Worm (Caenorhabditis elegans): ENCODE results near the gene sdc-1.

DNA sequence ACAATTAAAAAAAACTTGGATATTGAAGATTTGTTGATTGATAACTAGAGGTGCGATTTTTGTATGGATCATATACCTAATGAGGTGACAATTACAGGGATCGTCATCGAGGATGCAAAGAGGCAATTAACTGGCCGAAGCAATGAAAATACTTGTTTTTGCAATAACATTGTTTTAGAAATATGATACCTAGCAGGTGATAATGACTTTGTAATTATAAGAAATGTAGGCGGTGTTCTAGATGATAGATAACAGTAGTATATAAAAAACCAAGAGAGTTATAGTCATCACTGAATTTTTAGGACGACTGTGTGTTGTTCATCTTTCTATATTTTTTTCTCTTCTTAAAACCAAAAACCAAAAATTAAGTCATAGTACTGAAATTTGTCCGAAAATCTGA is 52.8 kb downstream of the sdc-1 start, which contains the start of gene C11G6.2:
- no peak for TF ChIP-seq lin-13 (tag; optimal IDR thresholded peaks at IDR 0.05)
- TF ChIP-seq nhr-12 (tag; optimal IDR thresholded peaks at IDR 0.05) = no peak
- no peak for TF ChIP-seq snpc-4 (tag; optimal IDR thresholded peaks at IDR 0.05)
- no peak for TF ChIP-seq nhr-237 (tag; optimal IDR thresholded peaks at IDR 0.05)
- TF ChIP-seq mab-5 (tag; optimal IDR thresholded peaks at IDR 0.05) = no peak
- no peak for TF ChIP-seq ceh-39 (tag; optimal IDR thresholded peaks at IDR 0.05)
- TF ChIP-seq unc-62 (GFP tag; optimal IDR thresholded peaks at IDR 0.05) = no peak
- TF ChIP-seq nhr-76 (tag; optimal IDR thresholded peaks at IDR 0.05) = no peak
- no peak for TF ChIP-seq mep-1 (tag; optimal IDR thresholded peaks at IDR 0.05)
- TF ChIP-seq unc-39 (tag; optimal IDR thresholded peaks at IDR 0.05) = no peak
- no peak for TF ChIP-seq elt-1 (tag; optimal IDR thresholded peaks at IDR 0.05; ENCODE audit: borderline replicate concordance, insufficient read depth)
- no peak for TF ChIP-seq pha-4 (tag; optimal IDR thresholded peaks at IDR 0.05)
